Worm (Caenorhabditis elegans): Measurements from ENCODE around the gene fbxa-138.

DNA sequence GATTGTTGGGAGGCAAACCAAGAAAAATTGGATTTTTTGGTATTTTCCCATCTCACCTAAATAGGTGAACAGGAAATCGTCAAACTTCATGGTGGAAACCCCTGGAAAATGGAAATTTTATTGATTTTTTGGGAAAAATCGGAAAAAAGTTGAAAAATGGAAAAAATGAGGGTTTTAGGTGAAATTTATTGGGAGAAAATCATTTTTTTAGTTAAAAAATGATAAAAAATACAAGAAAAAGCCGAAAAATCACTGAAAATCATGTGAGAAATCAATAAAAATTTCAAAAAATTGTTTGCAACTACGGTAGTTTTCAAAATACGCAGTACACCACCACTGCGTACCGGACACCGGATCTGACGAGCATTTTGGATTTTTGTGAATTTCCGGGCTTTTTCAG is 43.1 kb upstream of the fbxa-138 start, which contains the start of gene lelo-2:
- no peak for TF ChIP-seq him-1 (tag; optimal IDR thresholded peaks at IDR 0.05)
- no peak for TF ChIP-seq W03F9.2 (tag; optimal IDR thresholded peaks at IDR 0.05)
- TF ChIP-seq dao-5 (tag; optimal IDR thresholded peaks at IDR 0.05), result no peak
